Fruit fly (Drosophila melanogaster) whole organism, embryonic: ENCODE measurements around the gene Lmpt.

ENCODE experiments used
- Ada2b ChIP-seq: fragments of 200-800 bp; sonication (Bioruptor generic); IDR thresholded peaks from 2 replicates; pipeline ENCODE4 v1.3.6; 2022; ENCODE audit warnings: missing biosample characterization, missing genetic modification characterization
- CG10565 ChIP-seq: fragments of 200-800 bp; sonication (Bioruptor generic); optimal IDR thresholded peaks from 3 replicates; lab custom pipeline; 2016; ENCODE audit warnings: missing biosample characterization, mild to moderate bottlenecking, missing genetic modification characterization
- CG10654 ChIP-seq: fragments of 200-800 bp; sonication (Bioruptor generic); optimal IDR thresholded peaks from 2 replicates; lab custom pipeline; 2016; ENCODE audit warnings: missing biosample characterization, missing genetic modification characterization
- CG10959 ChIP-seq: fragments of 200-800 bp; sonication (Bioruptor generic); IDR thresholded peaks from 2 replicates; pipeline ENCODE4 v1.3.6; 2022; ENCODE audit warnings: missing biosample characterization, missing genetic modification characterization
- CG10979 ChIP-seq: fragments of 200-800 bp; sonication (Bioruptor generic); optimal IDR thresholded peaks from 2 replicates; lab custom pipeline; 2018; ENCODE audit warnings: missing biosample characterization, mild to moderate bottlenecking, missing genetic modification characterization, moderate library complexity
- CG11093 ChIP-seq: fragments of 200-800 bp; sonication (Bioruptor generic); IDR thresholded peaks from 3 replicates; pipeline ENCODE4 v1.3.6; 2022; ENCODE audit warnings: missing biosample characterization, missing genetic modification characterization
- CG11560 ChIP-seq: fragments of 200-800 bp; sonication (Bioruptor generic); IDR thresholded peaks from 3 replicates; pipeline ENCODE4 v1.3.6; 2022; ENCODE audit warnings: missing biosample characterization, missing genetic modification characterization
- CG12071 ChIP-seq: fragments of 200-800 bp; sonication (Bioruptor generic); optimal IDR thresholded peaks from 3 replicates; lab custom pipeline; 2018; ENCODE audit warnings: missing biosample characterization, mild to moderate bottlenecking, missing genetic modification characterization
- CG12391 ChIP-seq: fragments of 200-800 bp; sonication (Bioruptor generic); optimal IDR thresholded peaks from 3 replicates; lab custom pipeline; 2018; ENCODE audit warnings: missing biosample characterization, mild to moderate bottlenecking, missing genetic modification characterization, moderate library complexity
- CG12659 ChIP-seq: fragments of 200-800 bp; sonication (Bioruptor generic); optimal IDR thresholded peaks from 3 replicates; lab custom pipeline; 2017; ENCODE audit warnings: mild to moderate bottlenecking, missing biosample characterization, missing genetic modification reagents, missing genetic modification characterization
- CG12942 ChIP-seq: fragments of 200-800 bp; sonication (Bioruptor generic); optimal IDR thresholded peaks from 3 replicates; lab custom pipeline; 2016; ENCODE audit warnings: missing biosample characterization, missing genetic modification characterization
- CG13287 ChIP-seq: fragments of 200-800 bp; sonication (Bioruptor generic); IDR thresholded peaks from 2 replicates; pipeline ENCODE4 v1.3.6; 2022; ENCODE audit warnings: missing biosample characterization, missing genetic modification characterization; ENCODE audit not compliant: partially characterized antibody
- CG1602 ChIP-seq: fragments of 200-800 bp; sonication (Bioruptor generic); optimal IDR thresholded peaks from 3 replicates; lab custom pipeline; 2016; ENCODE audit warnings: missing biosample characterization, missing genetic modification characterization
- CG17328 ChIP-seq: fragments of 200-800 bp; sonication (Bioruptor generic); IDR thresholded peaks from 2 replicates; pipeline ENCODE4 v1.3.6; 2022; ENCODE audit warnings: missing biosample characterization, missing genetic modification characterization
- CG17802 ChIP-seq: fragments of 200-800 bp; sonication (Bioruptor generic); optimal IDR thresholded peaks from 2 replicates; lab custom pipeline; 2018; ENCODE audit warnings: missing biosample characterization, mild to moderate bottlenecking, missing genetic modification characterization, moderate library complexity
- CG1792 ChIP-seq: fragments of 200-800 bp; sonication (Bioruptor generic); optimal IDR thresholded peaks from 2 replicates; lab custom pipeline; 2016; ENCODE audit warnings: missing biosample characterization, missing genetic modification characterization
- CG18476 ChIP-seq: fragments of 200-800 bp; sonication (Bioruptor generic); optimal IDR thresholded peaks from 2 replicates; lab custom pipeline; 2016; ENCODE audit warnings: missing biosample characterization, mild to moderate bottlenecking, missing genetic modification characterization
- CG2199 ChIP-seq: fragments of 200-800 bp; sonication (Bioruptor generic); IDR thresholded peaks from 3 replicates; pipeline ENCODE4 v1.3.6; 2022; ENCODE audit warnings: missing biosample characterization, missing genetic modification characterization
- CG2712 ChIP-seq: fragments of 200-800 bp; optimal IDR thresholded peaks from 3 replicates; lab custom pipeline; 2019; ENCODE audit warnings: missing biosample characterization, mild to moderate bottlenecking, missing genetic modification characterization, moderate library complexity
- CG31365 ChIP-seq: fragments of 200-800 bp; sonication (Bioruptor generic); optimal IDR thresholded peaks from 2 replicates; lab custom pipeline; 2018; ENCODE audit warnings: missing biosample characterization, mild to moderate bottlenecking, missing genetic modification characterization
- CG31441 ChIP-seq: fragments of 200-800 bp; sonication (Bioruptor generic); IDR thresholded peaks from 2 replicates; pipeline ENCODE4 v1.3.6; 2022; ENCODE audit warnings: missing biosample characterization, missing genetic modification characterization
- CG3163 ChIP-seq: fragments of 200-800 bp; sonication (Bioruptor generic); optimal IDR thresholded peaks from 3 replicates; lab custom pipeline; 2016; ENCODE audit warnings: missing biosample characterization, missing genetic modification characterization
- CG3281 ChIP-seq: fragments of 200-800 bp; sonication (Bioruptor generic); optimal IDR thresholded peaks from 3 replicates; lab custom pipeline; 2017; ENCODE audit warnings: missing biosample characterization, mild to moderate bottlenecking, missing genetic modification characterization
- CG4617 ChIP-seq: fragments of 200-800 bp; sonication (Bioruptor generic); optimal IDR thresholded peaks from 3 replicates; lab custom pipeline; 2016; ENCODE audit warnings: missing biosample characterization, missing genetic modification characterization, borderline replicate concordance
- CG6791 ChIP-seq: fragments of 200-800 bp; sonication (Bioruptor generic); IDR thresholded peaks from 3 replicates; pipeline ENCODE4 v1.3.6; 2022; ENCODE audit warnings: missing biosample characterization, missing genetic modification characterization; ENCODE audit not compliant: partially characterized antibody
- CG7987 ChIP-seq: fragments of 200-800 bp; sonication (Bioruptor generic); optimal IDR thresholded peaks from 2 replicates; lab custom pipeline; 2018; ENCODE audit warnings: missing biosample characterization, mild to moderate bottlenecking, missing genetic modification characterization, moderate library complexity
- CG8388 ChIP-seq: fragments of 200-800 bp; sonication (Bioruptor generic); optimal IDR thresholded peaks from 2 replicates; lab custom pipeline; 2019; ENCODE audit warnings: missing biosample characterization, mild to moderate bottlenecking, missing genetic modification characterization, moderate library complexity
- CHES-1-like ChIP-seq: fragments of 200-800 bp; sonication (Bioruptor generic); optimal IDR thresholded peaks from 2 replicates; lab custom pipeline; 2016; ENCODE audit warnings: missing biosample characterization, missing genetic modification characterization
- Dbx ChIP-seq: fragments of 200-800 bp; sonication (Bioruptor generic); IDR thresholded peaks from 3 replicates; pipeline ENCODE4 v1.3.6; 2022; ENCODE audit warnings: missing biosample characterization, missing genetic modification characterization
- Drgx ChIP-seq: fragments of 200-800 bp; sonication (Bioruptor generic); IDR thresholded peaks from 2 replicates; pipeline ENCODE4 v1.3.6; 2022; ENCODE audit warnings: missing biosample characterization, missing genetic modification characterization
- Fer2 ChIP-seq: fragments of 200-800 bp; sonication (Bioruptor generic); optimal IDR thresholded peaks from 2 replicates; lab custom pipeline; 2018; ENCODE audit warnings: missing biosample characterization, mild to moderate bottlenecking, missing genetic modification characterization, moderate library complexity
- GATAe ChIP-seq: fragments of 200-800 bp; sonication (Bioruptor generic); conservative IDR thresholded peaks from 2 replicates; pipeline ENCODE4 v1.3.6; 2022; ENCODE audit warnings: missing biosample characterization, missing genetic modification characterization
- Hey ChIP-seq: fragments of 200-800 bp; sonication (Bioruptor generic); optimal IDR thresholded peaks from 3 replicates; lab custom pipeline; 2018; ENCODE audit warnings: missing biosample characterization, mild to moderate bottlenecking, missing genetic modification characterization
- NC2β ChIP-seq: fragments of 200-800 bp; sonication (Bioruptor generic); optimal IDR thresholded peaks from 2 replicates; lab custom pipeline; 2016; ENCODE audit warnings: missing biosample characterization, missing genetic modification characterization
- PHDP ChIP-seq: fragments of 200-800 bp; sonication (Bioruptor generic); optimal IDR thresholded peaks from 3 replicates; lab custom pipeline; 2018; ENCODE audit warnings: missing biosample characterization, mild to moderate bottlenecking, missing genetic modification characterization, moderate library complexity
- Poxn ChIP-seq: fragments of 200-800 bp; sonication (Bioruptor generic); IDR thresholded peaks from 2 replicates; pipeline ENCODE4 v1.3.6; 2022; ENCODE audit warnings: missing biosample characterization, missing genetic modification characterization
- amos ChIP-seq: fragments of 200-800 bp; sonication (Bioruptor generic); IDR thresholded peaks from 2 replicates; pipeline ENCODE4 v1.3.6; 2022; ENCODE audit warnings: missing biosample characterization, missing genetic modification characterization; ENCODE audit not compliant: partially characterized antibody
- br ChIP-seq: fragments of >200 bp; optimal IDR thresholded peaks from 2 replicates; lab custom pipeline; 2017
- danr ChIP-seq: fragments of 200-800 bp; sonication (Bioruptor generic); IDR thresholded peaks from 2 replicates; pipeline ENCODE4 v1.3.6; 2022; ENCODE audit warnings: missing biosample characterization, missing genetic modification characterization
- dm ChIP-seq: fragments of 200-800 bp; sonication (Bioruptor generic); optimal IDR thresholded peaks from 3 replicates; lab custom pipeline; 2016; ENCODE audit warnings: missing biosample characterization, missing genetic modification characterization
- dpn ChIP-seq, 2 experiments: fragments of 200-800 bp; sonication (Bioruptor generic); optimal IDR thresholded peaks; 3 replicates each; lab custom pipeline; 2016; ENCODE audit warnings: missing biosample characterization in 2 of 2, missing genetic modification characterization in 2 of 2
- fd96Cb ChIP-seq: fragments of 200-800 bp; sonication (Bioruptor generic); optimal IDR thresholded peaks from 2 replicates; lab custom pipeline; 2018; ENCODE audit warnings: missing biosample characterization, mild to moderate bottlenecking, missing genetic modification characterization, moderate library complexity
- gro ChIP-seq: fragments of 200-800 bp; sonication (Bioruptor generic); optimal IDR thresholded peaks from 2 replicates; lab custom pipeline; 2016; ENCODE audit warnings: missing biosample characterization, missing genetic modification characterization
- her ChIP-seq: fragments of 200-800 bp; sonication (Bioruptor generic); optimal IDR thresholded peaks from 2 replicates; lab custom pipeline; 2016; ENCODE audit warnings: missing biosample characterization, missing genetic modification characterization
- kay ChIP-seq: fragments of 200-800 bp; sonication (Bioruptor generic); optimal IDR thresholded peaks from 2 replicates; lab custom pipeline; 2016; ENCODE audit warnings: missing biosample characterization, missing genetic modification characterization
- ken ChIP-seq: fragments of 200-800 bp; sonication (Bioruptor generic); IDR thresholded peaks from 3 replicates; pipeline ENCODE4 v1.3.6; 2022; ENCODE audit warnings: missing biosample characterization, missing genetic modification characterization
- org-1 ChIP-seq: fragments of 200-800 bp; sonication (Bioruptor generic); optimal IDR thresholded peaks from 2 replicates; lab custom pipeline; 2017; ENCODE audit warnings: missing biosample characterization, missing genetic modification characterization
- pita ChIP-seq: fragments of 200-800 bp; sonication (Bioruptor generic); optimal IDR thresholded peaks from 2 replicates; lab custom pipeline; 2017; ENCODE audit warnings: missing biosample characterization, mild to moderate bottlenecking, missing genetic modification characterization
- so ChIP-seq: fragments of 200-800 bp; sonication (Bioruptor generic); IDR thresholded peaks from 3 replicates; pipeline ENCODE4 v1.3.6; 2022; ENCODE audit warnings: missing biosample characterization, missing genetic modification characterization
- tgo ChIP-seq: fragments of 200-800 bp; sonication (Bioruptor generic); IDR thresholded peaks from 3 replicates; pipeline ENCODE4 v1.3.6; 2022; ENCODE audit warnings: missing biosample characterization, missing genetic modification characterization
- vvl ChIP-seq: fragments of 200-800 bp; sonication (Bioruptor generic); IDR thresholded peaks from 2 replicates; pipeline ENCODE4 v1.3.6; 2022; ENCODE audit warnings: missing biosample characterization, missing genetic modification characterization
- wdn ChIP-seq: fragments of 200-800 bp; sonication (Bioruptor generic); IDR thresholded peaks from 2 replicates; pipeline ENCODE4 v1.3.6; 2022; ENCODE audit warnings: missing biosample characterization, missing genetic modification characterization

Gene Lmpt

DNA sequence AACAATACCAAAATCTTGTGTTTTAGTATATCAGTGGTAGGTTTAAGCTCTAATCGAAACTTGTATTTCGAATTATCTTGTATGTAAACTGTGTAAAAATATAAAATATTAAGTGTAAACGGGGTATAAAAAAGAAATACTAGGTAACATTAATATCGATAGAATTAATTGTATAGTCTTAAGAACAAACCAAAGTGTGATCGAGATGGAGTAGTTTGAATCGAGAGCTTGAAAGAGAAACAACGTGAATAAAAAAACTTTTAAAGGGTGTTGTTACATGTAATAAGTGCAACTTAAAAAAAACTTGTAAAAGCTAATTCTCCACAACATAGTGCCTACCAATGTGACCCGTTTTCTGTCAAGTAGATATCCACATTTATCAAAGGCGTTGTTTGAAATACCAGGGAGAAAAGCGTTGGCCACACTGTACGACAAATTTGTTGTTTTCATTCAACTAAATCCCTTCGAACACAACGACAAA lies 23.0 kb upstream of the Lmpt start, which contains the start of gene TSG101 (continued):
- TF ChIP-seq Hey (no peak), CG31365 (tag; lab: Kevin White, UChicago) (no peak), vvl (GFP tag; lab: Robert Waterston, UW) (no peak), ken (no peak), NC2β (no peak), fd96Cb (tag; lab: Kevin White, UChicago) (no peak), CG10959 (GFP tag; lab: Robert Waterston, UW) (no peak), CG17328 (GFP tag; lab: Robert Waterston, UW) (no peak), CG17802 (tag; lab: Kevin White, UChicago) (peak; percentile 17), Ada2b (GFP tag; lab: Robert Waterston, UW) (no peak), Drgx (GFP tag; lab: Robert Waterston, UW) (no peak), wdn (no peak), CG12391 (peak; percentile 24), dpn (GFP tag; optimal IDR thresholded peaks at IDR 0.05; lab: Kevin White, UChicago) (peak in 1 of 2 experiments; percentile 0), Poxn (no peak), CG12659 (GFP tag; lab: Kevin White, UChicago) (peak; percentile 63), CG10654 (GFP tag; lab: Kevin White, UChicago) (no peak), amos (GFP tag; lab: Robert Waterston, UW) (0 out of 2 replicates have a peak, but pooled peaks have one; percentile 17), CG4617 (GFP tag; lab: Kevin White, UChicago) (peak; percentile 66), gro (GFP tag; lab: Kevin White, UChicago) (no peak), pita (GFP tag; lab: Kevin White, UChicago) (no peak), CG11560 (tag; lab: Robert Waterston, UW) (no peak), CG2712 (tag; lab: Kevin White, UChicago) (peak; percentile 38), CG11093 (GFP tag; lab: Robert Waterston, UW) (no peak), tgo (GFP tag; lab: Robert Waterston, UW) (no peak), CG10979 (tag; lab: Kevin White, UChicago) (no peak), CG31441 (GFP tag; lab: Robert Waterston, UW) (no peak), danr (GFP tag; lab: Robert Waterston, UW) (no peak), CG6791 (GFP tag; lab: Robert Waterston, UW) (peak; percentile 38; the same call in 1 of the 3 replicates), GATAe (no peak), CG10565 (GFP tag; lab: Kevin White, UChicago) (no peak), CG2199 (GFP tag; lab: Robert Waterston, UW) (no peak), Fer2 (no peak), CG12942 (GFP tag; lab: Kevin White, UChicago) (no peak), CG1792 (GFP tag; lab: Kevin White, UChicago) (no peak), PHDP (no peak), CG18476 (GFP tag; lab: Kevin White, UChicago) (no peak), dm (GFP tag; lab: Kevin White, UChicago) (no peak), org-1 (GFP tag; lab: Kevin White, UChicago) (no peak), CG3281 (no peak), br (lab: Kevin White, UChicago) (no peak), CG13287 (GFP tag; lab: Robert Waterston, UW) (peak; percentile 56), kay (peak; percentile 58), CHES-1-like (peak; percentile 8), Dbx (GFP tag; lab: Robert Waterston, UW) (no peak), CG1602 (GFP tag; lab: Kevin White, UChicago) (no peak), her (GFP tag; lab: Kevin White, UChicago) (no peak), CG3163 (no peak), CG12071 (GFP tag; lab: Kevin White, UChicago) (no peak), CG7987 (GFP tag; lab: Kevin White, UChicago) (no peak), CG8388 (GFP tag; lab: Kevin White, UChicago) (no peak), so (GFP tag; lab: Robert Waterston, UW) (no peak)
